Fruit fly (Drosophila melanogaster) whole organism, embryonic: ENCODE results near the gene Cdc5.

ENCODE experiments used
- Antp ChIP-seq: fragments of 200-800 bp; sonication (Bioruptor generic); optimal IDR thresholded peaks from 3 replicates; lab custom pipeline; 2016; ENCODE audit warnings: missing biosample characterization, missing genetic modification characterization
- Awh ChIP-seq: fragments of 200-800 bp; sonication (Bioruptor generic); IDR thresholded peaks from 2 replicates; pipeline ENCODE4, ENCODE4 v1.3.6; 2022; ENCODE audit warnings: missing biosample characterization, missing genetic modification characterization
- CG10654 ChIP-seq: fragments of 200-800 bp; sonication (Bioruptor generic); optimal IDR thresholded peaks from 2 replicates; lab custom pipeline; 2016; ENCODE audit warnings: missing biosample characterization, missing genetic modification characterization
- CG11504 ChIP-seq: fragments of 200-800 bp; sonication (Bioruptor generic); optimal IDR thresholded peaks from 3 replicates; lab custom pipeline; 2019; ENCODE audit warnings: missing biosample characterization, mild to moderate bottlenecking, missing genetic modification characterization, moderate library complexity
- CG11723 ChIP-seq: fragments of 200-800 bp; sonication (Bioruptor generic); optimal IDR thresholded peaks from 2 replicates; lab custom pipeline; 2017; ENCODE audit warnings: missing biosample characterization, mild to moderate bottlenecking, missing genetic modification characterization
- CG14050 ChIP-seq: fragments of 200-800 bp; sonication (Bioruptor generic); IDR thresholded peaks from 3 replicates; pipeline ENCODE4 v1.3.6; 2022; ENCODE audit warnings: missing biosample characterization, missing genetic modification characterization
- CG15011 ChIP-seq: fragments of 200-800 bp; sonication (Bioruptor generic); optimal IDR thresholded peaks from 3 replicates; lab custom pipeline; 2018; ENCODE audit warnings: missing biosample characterization, mild to moderate bottlenecking, missing genetic modification characterization
- CG16863 ChIP-seq: fragments of 200-800 bp; sonication (Bioruptor generic); optimal IDR thresholded peaks from 3 replicates; lab custom pipeline; 2016; ENCODE audit warnings: missing biosample characterization, missing genetic modification characterization
- CG17361 ChIP-seq: fragments of 200-800 bp; sonication (Bioruptor generic); IDR thresholded peaks from 3 replicates; pipeline ENCODE4 v1.3.6; 2022; ENCODE audit warnings: missing biosample characterization, missing genetic modification characterization
- CG32532 ChIP-seq: fragments of 200-800 bp; sonication (Bioruptor generic); IDR thresholded peaks from 2 replicates; pipeline ENCODE4 v1.3.6; 2022; ENCODE audit warnings: missing biosample characterization, missing genetic modification characterization
- CG4328 ChIP-seq: fragments of 200-800 bp; sonication (Bioruptor generic); optimal IDR thresholded peaks from 3 replicates; lab custom pipeline; 2017; ENCODE audit warnings: missing biosample characterization, missing genetic modification reagents, missing genetic modification characterization
- CG6175 ChIP-seq: fragments of 200-800 bp; sonication (Bioruptor generic); IDR thresholded peaks from 3 replicates; pipeline ENCODE4 v1.3.6; 2022; ENCODE audit warnings: missing biosample characterization, missing genetic modification characterization
- CG7745 ChIP-seq: fragments of 200-800 bp; sonication (Bioruptor generic); optimal IDR thresholded peaks from 2 replicates; lab custom pipeline; 2018; ENCODE audit warnings: missing biosample characterization, mild to moderate bottlenecking, missing genetic modification characterization, moderate library complexity
- CG7839 ChIP-seq: fragments of 200-800 bp; sonication (Bioruptor generic); optimal IDR thresholded peaks from 3 replicates; lab custom pipeline; 2018; ENCODE audit warnings: missing biosample characterization, mild to moderate bottlenecking, missing genetic modification characterization, moderate library complexity
- CG8944 ChIP-seq: fragments of 200-800 bp; sonication (Bioruptor generic); optimal IDR thresholded peaks from 3 replicates; lab custom pipeline; 2016; ENCODE audit warnings: missing biosample characterization, missing genetic modification characterization
- Dad ChIP-seq: fragments of 200-800 bp; sonication (Bioruptor generic); optimal IDR thresholded peaks from 3 replicates; lab custom pipeline; 2016; ENCODE audit warnings: missing biosample characterization, missing genetic modification characterization
- Dbx ChIP-seq: fragments of 200-800 bp; sonication (Bioruptor generic); IDR thresholded peaks from 3 replicates; pipeline ENCODE4 v1.3.6; 2022; ENCODE audit warnings: missing biosample characterization, missing genetic modification characterization
- Dp ChIP-seq: fragments of 200-800 bp; sonication (Bioruptor generic); optimal IDR thresholded peaks from 2 replicates; lab custom pipeline; 2018; ENCODE audit warnings: missing biosample characterization, mild to moderate bottlenecking, missing genetic modification characterization, moderate library complexity
- Gug ChIP-seq: fragments of 200-800 bp; sonication (Bioruptor generic); IDR thresholded peaks from 4 replicates; pipeline ENCODE4 v1.3.6; 2022; ENCODE audit warnings: missing biosample characterization, missing genetic modification characterization
- Mad ChIP-seq: fragments of 200-800 bp; sonication (Bioruptor generic); optimal IDR thresholded peaks from 2 replicates; lab custom pipeline; 2016; ENCODE audit warnings: missing biosample characterization, missing genetic modification characterization
- Myb ChIP-seq: fragments of 200-800 bp; sonication (Bioruptor generic); optimal IDR thresholded peaks from 2 replicates; lab custom pipeline; 2016; ENCODE audit warnings: missing biosample characterization, missing genetic modification characterization
- NC2α ChIP-seq: fragments of 200-800 bp; sonication (Bioruptor generic); optimal IDR thresholded peaks from 2 replicates; lab custom pipeline; 2016; ENCODE audit warnings: missing biosample characterization, missing genetic modification characterization
- NC2β ChIP-seq: fragments of 200-800 bp; sonication (Bioruptor generic); optimal IDR thresholded peaks from 2 replicates; lab custom pipeline; 2016; ENCODE audit warnings: missing biosample characterization, missing genetic modification characterization
- NfI ChIP-seq: fragments of 200-800 bp; sonication (Bioruptor generic); optimal IDR thresholded peaks from 3 replicates; lab custom pipeline; 2018; ENCODE audit warnings: missing biosample characterization, mild to moderate bottlenecking, missing genetic modification characterization, moderate library complexity
- Oaz ChIP-seq: fragments of 200-800 bp; sonication (Bioruptor generic); IDR thresholded peaks from 2 replicates; pipeline ENCODE4 v1.3.6; 2022; ENCODE audit warnings: missing biosample characterization, missing genetic modification characterization
- Rx ChIP-seq: fragments of 200-800 bp; sonication (Bioruptor generic); IDR thresholded peaks from 2 replicates; pipeline ENCODE4 v1.3.6; 2022; ENCODE audit warnings: missing biosample characterization, missing genetic modification characterization
- ab ChIP-seq: fragments of 200-800 bp; sonication (Bioruptor generic); optimal IDR thresholded peaks from 2 replicates; lab custom pipeline; 2016; ENCODE audit warnings: missing biosample characterization, missing genetic modification characterization
- az2 ChIP-seq: fragments of 200-800 bp; sonication (Bioruptor generic); optimal IDR thresholded peaks from 3 replicates; lab custom pipeline; 2016; ENCODE audit warnings: missing biosample characterization, missing genetic modification characterization
- bowl ChIP-seq: fragments of 200-800 bp; sonication (Bioruptor generic); IDR thresholded peaks from 2 replicates; pipeline ENCODE4 v1.3.6; 2022; ENCODE audit warnings: missing biosample characterization, missing genetic modification characterization
- cas ChIP-seq: fragments of 200-800 bp; sonication (Bioruptor generic); IDR thresholded peaks from 2 replicates; pipeline ENCODE4 v1.3.6; 2022; ENCODE audit warnings: missing biosample characterization, missing genetic modification characterization
- chn ChIP-seq: fragments of 200-800 bp; sonication (Bioruptor generic); optimal IDR thresholded peaks from 2 replicates; lab custom pipeline; 2016; ENCODE audit warnings: missing biosample characterization, missing genetic modification characterization
- emc ChIP-seq: fragments of 200-800 bp; sonication (Bioruptor generic); optimal IDR thresholded peaks from 2 replicates; lab custom pipeline; 2016; ENCODE audit warnings: missing biosample characterization, missing genetic modification characterization
- fd3F ChIP-seq: fragments of 200-800 bp; sonication (Bioruptor generic); optimal IDR thresholded peaks from 2 replicates; lab custom pipeline; 2018; ENCODE audit warnings: missing biosample characterization, mild to moderate bottlenecking, missing genetic modification characterization, moderate library complexity
- gem ChIP-seq: fragments of 200-800 bp; sonication (Bioruptor generic); optimal IDR thresholded peaks from 2 replicates; lab custom pipeline; 2019; ENCODE audit warnings: missing biosample characterization, mild to moderate bottlenecking, missing genetic modification characterization, moderate library complexity
- grau ChIP-seq: fragments of 200-800 bp; optimal IDR thresholded peaks from 3 replicates; lab custom pipeline; 2019; ENCODE audit warnings: missing biosample characterization, mild to moderate bottlenecking, missing genetic modification characterization, moderate library complexity
- hkb ChIP-seq, 2 experiments: fragments of 200-800 bp in 1 of 2; fragments of >200 bp in 1 of 2; sonication (Bioruptor generic) in 1 of 2; IDR thresholded peaks in 1 of 2; optimal IDR thresholded peaks in 1 of 2; 2 replicates each; pipeline versions ENCODE4 v1.3.6 to Lab custom; 2017 to 2022; ENCODE audit warnings: missing biosample characterization in 1 of 2, missing genetic modification characterization in 1 of 2
- mld ChIP-seq: fragments of 200-800 bp; sonication (Bioruptor generic); IDR thresholded peaks from 3 replicates; pipeline ENCODE4 v1.3.6; 2022; ENCODE audit warnings: missing biosample characterization, missing genetic modification characterization; ENCODE audit not compliant: partially characterized antibody
- nom ChIP-seq: fragments of 200-800 bp; sonication (Bioruptor generic); optimal IDR thresholded peaks from 2 replicates; lab custom pipeline; 2017; ENCODE audit warnings: missing biosample characterization, missing genetic modification characterization, mild to moderate bottlenecking, moderate library complexity, missing genetic modification reagents
- sisA ChIP-seq: fragments of 200-800 bp; sonication (Bioruptor generic); IDR thresholded peaks from 2 replicates; pipeline ENCODE4 v1.3.6; 2022; ENCODE audit warnings: missing biosample characterization, missing genetic modification characterization
- sna ChIP-seq: fragments of 200-800 bp; sonication (Bioruptor generic); IDR thresholded peaks from 2 replicates; pipeline ENCODE4 v1.3.6; 2022; ENCODE audit warnings: missing biosample characterization, missing genetic modification characterization; ENCODE audit not compliant: partially characterized antibody
- ssp ChIP-seq: fragments of 200-800 bp; sonication (Bioruptor generic); IDR thresholded peaks from 2 replicates; pipeline ENCODE4 v1.3.6; 2022; ENCODE audit warnings: missing biosample characterization, missing genetic modification characterization
- sug ChIP-seq: fragments of 200-800 bp; optimal IDR thresholded peaks from 2 replicates; lab custom pipeline; 2019; ENCODE audit warnings: missing biosample characterization, mild to moderate bottlenecking, missing genetic modification characterization, moderate library complexity

Gene Cdc5

DNA sequence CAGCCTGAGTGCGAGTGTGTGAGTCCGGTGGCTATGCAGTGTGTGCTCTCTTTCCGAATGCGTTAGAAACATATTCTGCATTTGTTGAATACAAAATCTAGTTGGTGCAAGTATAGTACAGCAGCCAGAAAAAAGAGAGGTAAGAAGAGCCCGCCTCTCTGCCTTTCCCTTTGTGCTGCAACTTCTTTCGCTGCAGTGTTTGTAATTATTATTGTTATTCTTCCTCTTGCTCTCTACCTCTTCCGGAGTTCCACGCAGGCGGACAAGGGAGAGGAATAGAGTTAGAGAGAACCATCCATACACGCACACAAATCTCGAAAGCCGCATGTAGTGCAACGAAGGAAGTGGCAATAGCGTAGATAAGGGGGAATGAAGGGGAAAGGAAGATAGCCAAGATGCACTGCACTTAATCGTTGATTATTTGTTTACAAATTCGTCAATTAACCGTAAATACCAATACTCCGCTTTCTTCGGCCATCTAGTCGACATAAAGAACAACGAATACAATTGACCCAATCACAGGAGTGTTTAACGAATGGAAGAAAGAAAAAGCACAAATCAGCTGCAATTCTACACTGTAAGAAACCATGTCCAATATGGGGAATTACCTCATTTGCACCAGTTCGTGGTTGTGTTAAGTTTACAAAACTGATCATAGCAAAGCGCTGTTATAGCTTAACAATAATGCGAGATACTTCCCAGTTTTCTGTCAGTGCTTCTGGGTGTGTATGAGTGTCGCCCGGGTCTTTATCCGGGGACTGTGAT lies 13.4 kb downstream of the Cdc5 start (continued):
- peak; percentile 53; the same call in 2 of the 3 replicates for TF ChIP-seq CG14050 (GFP tag; lab: Robert Waterston, UW)
- TF ChIP-seq Myb, result peak; percentile 18
- no peak for TF ChIP-seq hkb (optimal IDR thresholded peaks at IDR 0.05; lab: Kevin White, UChicago)
- peak; percentile 61 for TF ChIP-seq hkb (GFP tag; IDR thresholded peaks at IDR 0.05; lab: Robert Waterston, UW)
- TF ChIP-seq Antp, result peak; percentile 84
- TF ChIP-seq bowl, result no peak
- TF ChIP-seq sug (tag; lab: Kevin White, UChicago), result no peak
- peak; percentile 70 for TF ChIP-seq CG10654
- peak; percentile 60 for TF ChIP-seq grau (tag; lab: Kevin White, UChicago)
- peak; percentile 71 for TF ChIP-seq Mad
- peak; percentile 82 for TF ChIP-seq sisA (GFP tag; lab: Robert Waterston, UW)
- TF ChIP-seq CG11723 (GFP tag; lab: Kevin White, UChicago), result peak; percentile 60
- no peak for TF ChIP-seq cas (GFP tag; lab: Robert Waterston, UW)
- TF ChIP-seq fd3F, result no peak
- peak; percentile 62 for TF ChIP-seq NfI (GFP tag; lab: Kevin White, UChicago)
- peak; percentile 85 for TF ChIP-seq Awh (GFP tag; lab: Robert Waterston, UW)
- TF ChIP-seq CG32532 (GFP tag; lab: Robert Waterston, UW), result no peak
- peak; percentile 65 for TF ChIP-seq NC2β (GFP tag; lab: Kevin White, UChicago)
- no peak for TF ChIP-seq NC2α (GFP tag; lab: Kevin White, UChicago)
- TF ChIP-seq az2 (GFP tag; lab: Kevin White, UChicago), result peak; percentile 83
- peak; percentile 35 for TF ChIP-seq ab (GFP tag; lab: Kevin White, UChicago)
- peak; percentile 64 for TF ChIP-seq CG8944
- TF ChIP-seq ssp (GFP tag; lab: Robert Waterston, UW), result peak; percentile 65
- TF ChIP-seq CG16863 (GFP tag; lab: Kevin White, UChicago), result peak; percentile 79
- no peak for TF ChIP-seq Dp (GFP tag; lab: Kevin White, UChicago)
- TF ChIP-seq Gug, result peak; percentile 49; the same call in 2 of the 4 replicates
- TF ChIP-seq CG7839 (tag; lab: Kevin White, UChicago), result peak; percentile 75
- peak; percentile 4 for TF ChIP-seq CG7745 (tag; lab: Kevin White, UChicago)
- peak; percentile 28 for TF ChIP-seq emc (GFP tag; lab: Kevin White, UChicago)
- TF ChIP-seq Dbx (GFP tag; lab: Robert Waterston, UW), result no peak
- no peak for TF ChIP-seq mld (GFP tag; lab: Robert Waterston, UW)
- no peak for TF ChIP-seq Oaz (GFP tag; lab: Robert Waterston, UW)
- peak; percentile 75 for TF ChIP-seq CG11504 (tag; lab: Kevin White, UChicago)
- TF ChIP-seq nom (GFP tag; lab: Kevin White, UChicago), result peak; percentile 61
- peak; percentile 85 for TF ChIP-seq gem (tag; lab: Kevin White, UChicago)
- peak; percentile 55; the same call in 2 of the 3 replicates for TF ChIP-seq CG17361 (GFP tag; lab: Robert Waterston, UW)
- TF ChIP-seq CG4328 (GFP tag; lab: Kevin White, UChicago), result no peak
- TF ChIP-seq CG15011 (GFP tag; lab: Kevin White, UChicago), result no peak
- TF ChIP-seq Rx (GFP tag; lab: Robert Waterston, UW), result peak; percentile 71
- TF ChIP-seq chn (GFP tag; lab: Kevin White, UChicago), result peak; percentile 74
- TF ChIP-seq sna (GFP tag; lab: Robert Waterston, UW), result no peak
- no peak for TF ChIP-seq Dad
- no peak for TF ChIP-seq CG6175
- TF ChIP-seq, all 482 proteins: peak for 306
